Worm (Caenorhabditis elegans) whole organism, L3 larva: ENCODE results near the gene Y57G11A.4.

Experiments used
- nhr-25 ChIP-seq: sonication (generic microtip); optimal IDR thresholded peaks from 2 replicates; lab custom pipeline; 2017; ENCODE audit warnings: missing biosample characterization, missing genetic modification characterization
- unc-39 ChIP-seq: sonication (generic microtip); optimal IDR thresholded peaks from 4 replicates; lab custom pipeline; 2017; ENCODE audit warnings: missing biosample characterization, missing genetic modification characterization
- ztf-11 ChIP-seq: fragments of 150-350 bp; optimal IDR thresholded peaks from 2 replicates; lab custom pipeline; 2014; ENCODE audit warnings: missing biosample characterization, missing genetic modification characterization

DNA sequence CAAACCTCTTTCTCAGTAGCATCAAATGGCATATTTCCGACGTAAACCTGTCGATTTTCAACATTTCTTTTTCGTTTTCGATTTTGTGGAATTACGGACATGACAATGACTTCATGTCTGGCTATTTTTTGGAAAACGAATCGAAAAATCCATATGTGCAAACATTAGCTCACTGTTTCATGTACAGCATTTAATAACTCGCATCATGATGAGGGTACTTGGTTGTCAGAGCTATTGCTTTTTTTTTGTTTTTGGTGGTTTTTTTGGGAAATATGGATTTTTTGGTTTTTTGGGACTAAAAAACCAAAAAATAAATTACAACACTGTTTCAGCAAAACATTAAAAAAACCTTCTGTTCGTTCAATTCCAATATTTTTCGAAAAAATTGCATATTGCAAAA is 30.3 kb downstream of the Y57G11A.4 start, which contains the start of gene Y57G11A.5:
- TF ChIP-seq nhr-25 (no peak), unc-39 (tag; lab: Kevin White, UChicago) (no peak), ztf-11 (tag; lab: Kevin White, UChicago) (no peak)
